Worm (Caenorhabditis elegans): ENCODE results near the gene tsp-21.

- no peak for TF ChIP-seq snpc-4 (tag; optimal IDR thresholded peaks at IDR 0.05)
- no peak for TF ChIP-seq nhr-28 (tag; optimal IDR thresholded peaks at IDR 0.05)
- TF ChIP-seq elt-3 (tag; optimal IDR thresholded peaks at IDR 0.05), result no peak
- TF ChIP-seq nhr-11 (tag; optimal IDR thresholded peaks at IDR 0.05), result no peak
- TF ChIP-seq nhr-76 (tag; optimal IDR thresholded peaks at IDR 0.05), result no peak
These were observed 33.1 kb downstream of the tsp-21 start, which contains the start of gene pssy-1 for ce11 chrX:9965275-9965674.
